Worm (Caenorhabditis elegans) whole organism, L3 larva: ENCODE results near the gene T05E12.9.
A peak's percentile ranks its signal among the peaks of the same experiment; 100 is the strongest.

Experiments used
- ceh-82 ChIP-seq: fragments of 150-350 bp; optimal IDR thresholded peaks from 2 replicates; lab custom pipeline; 2014; ENCODE audit warnings: missing biosample characterization, missing genetic modification characterization
- elt-1 ChIP-seq: fragments of 150-350 bp; optimal IDR thresholded peaks from 2 replicates; lab custom pipeline; 2014; ENCODE audit warnings: missing biosample characterization, missing genetic modification characterization
- elt-2 ChIP-seq: sonication (generic microtip); optimal IDR thresholded peaks from 2 replicates; lab custom pipeline; 2016; ENCODE audit warnings: missing genetic modification reagents, mild to moderate bottlenecking, missing genetic modification characterization, missing compliant biosample characterization
- nfya-1 ChIP-seq: sonication (generic microtip); optimal IDR thresholded peaks from 2 replicates; lab custom pipeline; 2017; ENCODE audit warnings: missing genetic modification characterization, mild to moderate bottlenecking, missing compliant biosample characterization, antibody characterized with exemption, moderate library complexity; ENCODE audit not compliant: insufficient read depth
- nhr-12 ChIP-seq: fragments of 150-350 bp; optimal IDR thresholded peaks from 2 replicates; lab custom pipeline; 2014; ENCODE audit warnings: missing biosample characterization, missing genetic modification characterization
- unc-39 ChIP-seq: sonication (generic microtip); optimal IDR thresholded peaks from 4 replicates; lab custom pipeline; 2017; ENCODE audit warnings: missing biosample characterization, missing genetic modification characterization
- zag-1 ChIP-seq: fragments of 150-350 bp; optimal IDR thresholded peaks from 2 replicates; lab custom pipeline; 2014; ENCODE audit warnings: missing biosample characterization, missing genetic modification characterization

ce11 chrV:17089342-17089741, 6.7 kb upstream of the T05E12.9 start, which contains the start of gene T05E12.6:
- TF ChIP-seq nhr-12 (tag; lab: Kevin White, UChicago): no peak
- no peak for TF ChIP-seq nfya-1 (tag; lab: Kevin White, UChicago)
- no peak for TF ChIP-seq elt-1 (tag; lab: Kevin White, UChicago)
- peak; percentile 11 for TF ChIP-seq elt-2 (tag; lab: Kevin White, UChicago)
- no peak for TF ChIP-seq unc-39 (tag; lab: Kevin White, UChicago)
- TF ChIP-seq zag-1 (tag; lab: Kevin White, UChicago): no peak
- no peak for TF ChIP-seq ceh-82 (tag; lab: Kevin White, UChicago)
